Fruit fly (Drosophila melanogaster): ENCODE results near the gene mtgo.

Gene mtgo

dm6 chr2L:16521345-16522285 lies 23.2 kb upstream of the mtgo start (continued):
- TF ChIP-seq fd3F (GFP tag; optimal IDR thresholded peaks at IDR 0.05) = peak; percentile 31
- TF ChIP-seq zen (tag; optimal IDR thresholded peaks at IDR 0.05) = peak; percentile 80
- peak; percentile 74; the same call in 2 of the 3 replicates for TF ChIP-seq ken (GFP tag; IDR thresholded peaks at IDR 0.05)
- no peak for TF ChIP-seq Tbp (GFP tag; optimal IDR thresholded peaks at IDR 0.05)
- TF ChIP-seq CG1233 (GFP tag; optimal IDR thresholded peaks at IDR 0.05) = peak; percentile 91
- TF ChIP-seq HmgD (GFP tag; optimal IDR thresholded peaks at IDR 0.05) = peak; percentile 75
- peak; percentile 33 for TF ChIP-seq jumu (GFP tag; optimal IDR thresholded peaks at IDR 0.05)
- no peak; the same call in 1 of the 2 replicates for TF ChIP-seq sna (GFP tag; IDR thresholded peaks at IDR 0.05; ENCODE audit: partially characterized antibody)
- peak; percentile 56 for TF ChIP-seq CG30431 (GFP tag; optimal IDR thresholded peaks at IDR 0.05)
- TF ChIP-seq ci (GFP tag; IDR thresholded peaks at IDR 0.05) = peak; percentile 93
- peak; percentile 82 for TF ChIP-seq btn (GFP tag; optimal IDR thresholded peaks at IDR 0.05)
- peak; percentile 67 to 82 for TF ChIP-seq chif (GFP tag; optimal IDR thresholded peaks at IDR 0.05)
- TF ChIP-seq CG7963 (GFP tag; IDR thresholded peaks at IDR 0.05; ENCODE audit: partially characterized antibody) = no peak
- TF ChIP-seq Xrp1 (GFP tag; IDR thresholded peaks at IDR 0.05) = peak; percentile 88
- peak; percentile 36; the same call in 1 of the 2 replicates for TF ChIP-seq CG13287 (GFP tag; IDR thresholded peaks at IDR 0.05; ENCODE audit: partially characterized antibody)
- 0 out of 2 replicates have a peak, but pooled peaks have one; percentile 46 for TF ChIP-seq CG5953 (GFP tag; IDR thresholded peaks at IDR 0.05)
- TF ChIP-seq CG4730 (GFP tag; IDR thresholded peaks at IDR 0.05) = peak; percentile 53
- no peak for TF ChIP-seq Gug (GFP tag; IDR thresholded peaks at IDR 0.05)
- TF ChIP-seq ttk (GFP tag; IDR thresholded peaks at IDR 0.05) = 0 out of 2 replicates have a peak, but pooled peaks have one; percentile 40
- peak; percentile 78 for TF ChIP-seq onecut (GFP tag; IDR thresholded peaks at IDR 0.05)
- no peak for TF ChIP-seq CG16815 (GFP tag; optimal IDR thresholded peaks at IDR 0.05)
- peak; percentile 75 for TF ChIP-seq cato (GFP tag; optimal IDR thresholded peaks at IDR 0.05; ENCODE audit: borderline replicate concordance)
- peak; percentile 49; the same call in 1 of the 3 replicates for TF ChIP-seq CG3726 (GFP tag; IDR thresholded peaks at IDR 0.05)
- TF ChIP-seq ato (GFP tag; IDR thresholded peaks at IDR 0.05; ENCODE audit: partially characterized antibody) = peak; percentile 35; the same call in 1 of the 2 replicates
- peak; percentile 99 for TF ChIP-seq fd64A (GFP tag; optimal IDR thresholded peaks at IDR 0.05)
- peak in 1 of 2 experiments; percentile 86 for TF ChIP-seq tll (GFP tag; optimal IDR thresholded peaks at IDR 0.05)
- TF ChIP-seq E2f2 (GFP tag; IDR thresholded peaks at IDR 0.05) = peak; percentile 39; the same call in 1 of the 2 replicates
- TF ChIP-seq ac (GFP tag; optimal IDR thresholded peaks at IDR 0.05) = peak; percentile 99
- TF ChIP-seq vvl (GFP tag; IDR thresholded peaks at IDR 0.05) = peak; percentile 89
- TF ChIP-seq CG2199 (GFP tag; IDR thresholded peaks at IDR 0.05) = peak; percentile 89
- TF ChIP-seq cwo (GFP tag; optimal IDR thresholded peaks at IDR 0.05) = peak; percentile 78
- peak; percentile 25 for TF ChIP-seq NfI (GFP tag; optimal IDR thresholded peaks at IDR 0.05)
- TF ChIP-seq Doc2 (GFP tag; IDR thresholded peaks at IDR 0.05) = no peak
- peak; percentile 90 for TF ChIP-seq CG4707 (GFP tag; optimal IDR thresholded peaks at IDR 0.05)
- peak; percentile 89 for TF ChIP-seq gcm (GFP tag; optimal IDR thresholded peaks at IDR 0.05)
- TF ChIP-seq CG34422 (GFP tag; IDR thresholded peaks at IDR 0.05) = peak; percentile 79; the same call in 2 of the 3 replicates
- TF ChIP-seq CG7271 (tag; optimal IDR thresholded peaks at IDR 0.05) = peak; percentile 94
- peak; percentile 83 for TF ChIP-seq bab2 (GFP tag; optimal IDR thresholded peaks at IDR 0.05)
- TF ChIP-seq CG31441 (GFP tag; IDR thresholded peaks at IDR 0.05) = peak; percentile 83
- TF ChIP-seq ap (GFP tag; IDR thresholded peaks at IDR 0.05) = no peak
- peak; percentile 52; the same call in 1 of the 3 replicates for TF ChIP-seq ase (GFP tag; IDR thresholded peaks at IDR 0.05)
- TF ChIP-seq da (GFP tag; optimal IDR thresholded peaks at IDR 0.05) = peak; percentile 91
- TF ChIP-seq CG18011 (GFP tag; optimal IDR thresholded peaks at IDR 0.05) = peak; percentile 70
- peak; percentile 6 for TF ChIP-seq Dip3 (GFP tag; optimal IDR thresholded peaks at IDR 0.05)
- peak; percentile 51 for TF ChIP-seq D (optimal IDR thresholded peaks at IDR 0.05)
- TF ChIP-seq D (GFP tag; optimal IDR thresholded peaks at IDR 0.05) = peak; percentile 93
- TF ChIP-seq Mad (GFP tag; optimal IDR thresholded peaks at IDR 0.05) = peak; percentile 81
- TF ChIP-seq nmo (GFP tag; optimal IDR thresholded peaks at IDR 0.05) = peak; percentile 34

Data from whole organism, embryonic.